Fruit fly (Drosophila melanogaster) whole organism, wandering third instar larva: ENCODE results near the gene CG7368.

Experiments
- CG32264 ChIP-seq: fragments of 200-800 bp; sonication (Bioruptor generic); optimal IDR thresholded peaks from 2 replicates; lab custom pipeline; 2016; ENCODE audit warnings: missing biosample characterization, missing genetic modification characterization
- CG9705 ChIP-seq: fragments of 200-800 bp; sonication (Bioruptor generic); optimal IDR thresholded peaks from 2 replicates; lab custom pipeline; 2018; ENCODE audit warnings: missing biosample characterization, mild to moderate bottlenecking, missing genetic modification characterization
- CrebA ChIP-seq: fragments of 200-800 bp; sonication (Bioruptor generic); optimal IDR thresholded peaks from 2 replicates; lab custom pipeline; 2016; ENCODE audit warnings: missing biosample characterization, mild to moderate bottlenecking, missing genetic modification characterization, borderline replicate concordance
- Dif ChIP-seq: fragments of 200-275, 200-300 bp; sonication (Bioruptor generic); optimal IDR thresholded peaks from 2 replicates; lab custom pipeline; 2018; ENCODE audit warnings: missing biosample characterization, missing genetic modification characterization; ENCODE audit not compliant: partially characterized antibody
- Hr78 ChIP-seq: fragments of >200 bp; optimal IDR thresholded peaks from 2 replicates; lab custom pipeline; 2017; ENCODE audit warnings: missing biosample characterization, missing genetic modification characterization
- Hr83 ChIP-seq: fragments of 200-300 bp; sonication (Bioruptor generic); optimal IDR thresholded peaks from 2 replicates; lab custom pipeline; 2016; ENCODE audit warnings: missing biosample characterization, mild to moderate bottlenecking, missing genetic modification characterization, moderate library complexity; ENCODE audit not compliant: poor library complexity, severe bottlenecking
- Mio ChIP-seq: sonication (Bioruptor generic); optimal IDR thresholded peaks from 2 replicates; lab custom pipeline; 2016; ENCODE audit warnings: missing biosample characterization, missing genetic modification characterization
- Myc ChIP-seq: fragments of >200 bp; optimal IDR thresholded peaks from 2 replicates; lab custom pipeline; 2017
- N ChIP-seq: fragments of >200 bp; optimal IDR thresholded peaks from 2 replicates; lab custom pipeline; 2018; ENCODE audit warnings: missing biosample characterization, missing external identifiers, missing genetic modification characterization
- OdsH ChIP-seq: fragments of 200-800 bp; sonication (Bioruptor generic); optimal IDR thresholded peaks from 2 replicates; lab custom pipeline; 2016; ENCODE audit warnings: missing biosample characterization, mild to moderate bottlenecking, missing genetic modification characterization
- Rel ChIP-seq, 2 experiments: fragments of 200-800 bp; sonication (Bioruptor generic) in 1 of 2; optimal IDR thresholded peaks; 2 replicates in 1 of 2; 3 replicates in 1 of 2; lab custom pipeline; 2016 to 2019; ENCODE audit warnings: mild to moderate bottlenecking in 2 of 2, missing biosample characterization in 2 of 2, missing genetic modification characterization in 2 of 2, moderate library complexity in 1 of 2
- Sp1 ChIP-seq: fragments of 200-800 bp; sonication (Bioruptor generic); optimal IDR thresholded peaks from 3 replicates; lab custom pipeline; 2019; ENCODE audit warnings: missing biosample characterization, mild to moderate bottlenecking, missing genetic modification characterization, moderate library complexity
- Vsx2 ChIP-seq: fragments of 200-300, 225-300 bp; sonication (Bioruptor generic); optimal IDR thresholded peaks from 2 replicates; lab custom pipeline; 2018; ENCODE audit warnings: missing biosample characterization, missing genetic modification characterization; ENCODE audit not compliant: partially characterized antibody
- brk ChIP-seq: fragments of 200-800 bp; sonication (Bioruptor generic); optimal IDR thresholded peaks from 2 replicates; lab custom pipeline; 2016; ENCODE audit warnings: missing biosample characterization, mild to moderate bottlenecking, missing genetic modification characterization
- dl ChIP-seq, 2 experiments: fragments of 175-275, 200-275 bp in 1 of 2; fragments of 200-275 bp in 1 of 2; sonication (Bioruptor generic); optimal IDR thresholded peaks; lab custom pipeline; 2018; ENCODE audit warnings: mild to moderate bottlenecking in 2 of 2, missing biosample characterization in 2 of 2, missing genetic modification characterization in 2 of 2, moderate library complexity in 2 of 2; ENCODE audit not compliant: partially characterized antibody in 2 of 2, insufficient read depth in 1 of 2
- dsf ChIP-seq: sonication (Bioruptor generic); optimal IDR thresholded peaks from 2 replicates; lab custom pipeline; 2016; ENCODE audit warnings: missing biosample characterization, missing genetic modification characterization, borderline replicate concordance
- ey ChIP-seq: fragments of 200-800 bp; sonication (Bioruptor generic); optimal IDR thresholded peaks from 2 replicates; lab custom pipeline; 2016; ENCODE audit warnings: missing biosample characterization, missing genetic modification characterization
- foxo ChIP-seq, 2 experiments: fragments of 200-800 bp; sonication (Bioruptor generic); optimal IDR thresholded peaks; 2 replicates in 1 of 2; 3 replicates in 1 of 2; lab custom pipeline; 2016 to 2017; ENCODE audit warnings: missing biosample characterization in 2 of 2, missing genetic modification characterization in 2 of 2
- fru ChIP-seq: fragments of 200-800 bp; sonication (Bioruptor generic); optimal IDR thresholded peaks from 3 replicates; lab custom pipeline; 2016; ENCODE audit warnings: missing biosample characterization, mild to moderate bottlenecking, missing genetic modification characterization
- h ChIP-seq: fragments of 200-800 bp; sonication (Bioruptor generic); optimal IDR thresholded peaks from 3 replicates; lab custom pipeline; 2016; ENCODE audit warnings: missing biosample characterization, mild to moderate bottlenecking, missing genetic modification characterization
- jim ChIP-seq: fragments of 175-275, 200-325 bp; sonication (Bioruptor generic); optimal IDR thresholded peaks from 2 replicates; lab custom pipeline; 2016; ENCODE audit warnings: missing biosample characterization, mild to moderate bottlenecking, missing genetic modification characterization
- psq ChIP-seq: fragments of 200-800 bp; sonication (Bioruptor generic); optimal IDR thresholded peaks from 3 replicates; lab custom pipeline; 2017; ENCODE audit warnings: missing biosample characterization, mild to moderate bottlenecking, missing genetic modification characterization, moderate library complexity
- sage ChIP-seq: fragments of 200-800 bp; sonication (Bioruptor generic); optimal IDR thresholded peaks from 2 replicates; lab custom pipeline; 2016; ENCODE audit warnings: missing biosample characterization, mild to moderate bottlenecking, missing genetic modification characterization
- sv ChIP-seq: fragments of 200-800 bp; sonication (Bioruptor generic); optimal IDR thresholded peaks from 3 replicates; lab custom pipeline; 2016; ENCODE audit warnings: missing biosample characterization, missing genetic modification characterization

CG7368 gene

DNA sequence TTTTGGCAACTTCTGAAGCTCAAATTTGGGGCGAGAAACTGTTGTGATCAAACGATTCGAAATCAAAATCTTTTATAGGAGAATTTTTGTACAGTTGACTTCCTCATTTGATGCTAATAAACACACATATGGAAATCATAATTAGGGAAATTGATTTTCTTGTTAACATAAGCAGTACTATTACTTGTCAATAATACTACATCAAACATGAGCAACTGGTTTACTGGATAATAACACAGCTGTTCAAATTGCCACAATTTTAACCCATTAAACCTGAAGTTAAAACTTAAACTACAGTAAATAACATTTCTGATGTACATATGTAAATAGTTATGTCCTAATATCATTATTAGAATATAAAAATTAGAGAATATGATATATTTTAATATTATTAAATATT lies 17.1 kb upstream of the CG7368 start, which contains the start of gene CG43390:
TSS of gene CG43390 (minus strand) at position 32 of the 400 bp plus-strand sequence.
- TF ChIP-seq Myc (lab: Kevin White, UChicago): no peak
- no peak for TF ChIP-seq Dif (GFP tag; lab: Kevin White, UChicago)
- TF ChIP-seq Hr78 (GFP tag; lab: Kevin White, UChicago): no peak

DNA sequence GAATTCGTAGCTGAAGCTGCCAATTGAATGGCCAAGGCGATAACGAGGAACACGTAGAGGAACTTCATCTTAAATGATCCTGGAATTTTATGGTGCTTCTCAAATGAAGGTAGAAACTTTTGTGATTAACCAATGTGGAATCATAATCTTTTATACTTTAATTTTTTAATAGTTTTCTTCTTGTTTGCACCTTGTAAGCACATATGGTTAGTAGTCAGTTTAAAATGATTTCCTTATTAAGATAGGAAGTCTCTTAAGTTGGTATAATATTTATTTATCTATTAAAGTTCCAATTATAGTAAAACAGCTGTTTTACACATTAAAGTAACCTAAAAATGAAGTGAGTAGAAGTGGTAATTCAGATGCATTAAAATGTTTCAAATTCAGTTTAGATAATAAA lies 16.1 kb upstream of the CG7368 start, which contains the start of gene CG43391:
TSS of gene CG43391 (minus strand) at position 101 of the 400 bp plus-strand sequence.
- TF ChIP-seq dl (GFP tag; optimal IDR thresholded peaks at IDR 0.05; lab: Kevin White, UChicago; ENCODE audit: insufficient read depth in 1 of 2, partially characterized antibody in 2 of 2): no peak
- TF ChIP-seq N (GFP tag; lab: Kevin White, UChicago): no peak
- no peak for TF ChIP-seq CrebA (GFP tag; lab: Kevin White, UChicago)
- no peak for TF ChIP-seq h (GFP tag; lab: Kevin White, UChicago)
- no peak for TF ChIP-seq Sp1
- TF ChIP-seq jim (GFP tag; lab: Kevin White, UChicago): no peak
- no peak for TF ChIP-seq Myc (lab: Kevin White, UChicago)
- no peak for TF ChIP-seq ey (GFP tag; lab: Kevin White, UChicago)
- no peak for TF ChIP-seq Hr83 (GFP tag; lab: Kevin White, UChicago)
- no peak for TF ChIP-seq Vsx2 (GFP tag; lab: Kevin White, UChicago)
- TF ChIP-seq OdsH (GFP tag; lab: Kevin White, UChicago): no peak
- TF ChIP-seq sv (GFP tag; lab: Kevin White, UChicago): no peak
- no peak for TF ChIP-seq brk (GFP tag; lab: Kevin White, UChicago)
- TF ChIP-seq psq: no peak

DNA sequence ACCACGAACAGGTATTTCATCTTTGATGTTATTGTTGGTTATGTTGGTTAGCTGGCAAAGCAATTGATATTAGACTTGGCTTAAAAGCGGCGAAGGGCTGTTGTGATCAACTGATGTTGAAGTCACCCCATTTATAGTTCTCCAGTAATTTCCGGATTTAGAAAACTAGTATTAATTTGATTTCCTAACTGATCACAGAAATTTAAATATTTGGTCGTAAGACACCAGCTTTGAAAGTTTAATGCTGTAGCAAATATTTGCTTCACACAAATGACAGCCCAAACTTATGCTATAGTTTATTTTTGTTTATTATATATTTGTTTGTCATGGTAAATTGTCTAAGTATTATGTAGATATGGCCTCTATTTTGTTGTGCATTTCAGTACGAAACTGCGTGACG lies 14.9 kb upstream of the CG7368 start, which contains the start of gene CG33269:
TSS of gene CG33269 (minus strand) at position 101 of the 400 bp plus-strand sequence.
- TF ChIP-seq Sp1 (no peak), Dif (GFP tag; lab: Kevin White, UChicago) (no peak), Vsx2 (GFP tag; lab: Kevin White, UChicago) (no peak), dsf (GFP tag; lab: Kevin White, UChicago) (no peak), CG9705 (GFP tag; lab: Kevin White, UChicago) (no peak), psq (no peak), h (GFP tag; lab: Kevin White, UChicago) (no peak), CrebA (GFP tag; lab: Kevin White, UChicago) (no peak), foxo (GFP tag; optimal IDR thresholded peaks at IDR 0.05; lab: Kevin White, UChicago) (no peak), N (GFP tag; lab: Kevin White, UChicago) (no peak), OdsH (GFP tag; lab: Kevin White, UChicago) (no peak), CG32264 (GFP tag; lab: Kevin White, UChicago) (no peak), Mio (GFP tag; lab: Kevin White, UChicago) (no peak), fru (no peak), sage (GFP tag; lab: Kevin White, UChicago) (no peak), ey (GFP tag; lab: Kevin White, UChicago) (no peak), jim (GFP tag; lab: Kevin White, UChicago) (no peak), Rel (GFP tag; optimal IDR thresholded peaks at IDR 0.05; lab: Kevin White, UChicago) (no peak), Rel (tag; optimal IDR thresholded peaks at IDR 0.05; lab: Kevin White, UChicago) (no peak)

DNA sequence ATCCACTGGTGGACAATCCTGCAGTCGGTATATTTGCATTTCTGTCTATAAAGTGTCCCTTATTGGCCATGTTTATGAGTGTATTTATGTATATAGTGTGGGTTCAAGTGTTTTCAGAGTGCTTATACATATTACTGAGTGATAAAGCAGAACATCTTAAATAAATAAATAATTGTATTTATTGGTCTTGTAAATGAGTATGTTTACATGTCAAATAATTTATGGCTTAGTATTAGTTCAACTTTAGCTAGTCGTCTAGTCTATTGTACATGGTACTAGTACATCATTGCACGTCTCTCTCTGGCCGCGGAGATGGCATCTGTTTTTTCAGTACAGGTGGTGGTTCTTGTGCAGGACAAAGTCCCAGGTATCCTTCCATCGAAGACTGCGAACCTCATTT lies 13.0 kb upstream of the CG7368 start, which contains the start of gene CG32086:
TSS of gene CG32086 (minus strand) at position 101 of the 400 bp plus-strand sequence.
- TF ChIP-seq Hr83 (GFP tag; lab: Kevin White, UChicago) (no peak), sv (GFP tag; lab: Kevin White, UChicago) (no peak), dl (GFP tag; optimal IDR thresholded peaks at IDR 0.05; lab: Kevin White, UChicago; ENCODE audit: insufficient read depth in 1 of 2, partially characterized antibody in 2 of 2) (no peak)
- TF ChIP-seq, all 38 proteins: peak for 0

DNA sequence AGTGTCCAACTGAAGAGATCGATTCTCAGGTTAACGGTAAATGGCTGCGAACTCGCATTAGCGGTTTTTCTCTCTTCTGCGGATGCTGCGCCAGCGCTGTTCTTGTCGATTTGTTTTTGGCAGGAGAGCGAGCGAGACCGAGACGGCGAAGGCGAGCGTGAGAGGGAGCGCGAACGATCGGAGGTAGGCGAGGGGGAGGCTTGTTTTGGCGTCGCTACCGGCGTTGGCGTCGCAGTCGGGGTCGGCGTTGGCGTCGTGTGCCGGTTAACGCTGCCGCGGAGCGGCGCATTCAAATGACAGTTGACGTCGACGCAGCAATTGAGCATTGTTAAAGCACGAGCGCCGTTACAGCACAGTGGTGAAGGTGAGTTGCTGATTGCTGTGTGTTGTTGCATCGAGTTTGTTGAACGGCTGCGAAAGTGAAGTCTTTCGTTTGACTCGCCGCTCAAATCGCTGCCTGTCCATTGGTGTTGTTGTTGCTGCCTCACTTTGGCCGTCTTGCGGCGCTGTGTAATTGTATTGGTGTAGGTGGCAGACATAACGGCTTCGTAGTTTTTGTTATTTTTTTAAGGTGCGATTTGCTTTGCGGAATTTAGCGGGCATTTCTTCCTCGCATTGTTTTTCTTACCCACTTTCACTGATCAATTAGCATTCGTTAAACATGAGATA lies 10.1 kb upstream of the CG7368 start:
- TF ChIP-seq N (GFP tag; lab: Kevin White, UChicago) (no peak), h (GFP tag; lab: Kevin White, UChicago) (peak; percentile 38), Hr83 (GFP tag; lab: Kevin White, UChicago) (peak; percentile 13)
